Worm (Caenorhabditis elegans) whole organism, late embryonic: ENCODE results near the gene tmc-2.
A peak's percentile ranks its signal among the peaks of the same experiment; 100 is the strongest.

Experiments
- C08G9.2 ChIP-seq: sonication (generic microtip); optimal IDR thresholded peaks from 2 replicates; lab custom pipeline; 2016; ENCODE audit warnings: mild to moderate bottlenecking, missing genetic modification characterization, moderate library complexity, missing compliant biosample characterization
- F13H6.1 ChIP-seq: sonication (generic microtip); optimal IDR thresholded peaks from 2 replicates; lab custom pipeline; 2016; ENCODE audit warnings: missing genetic modification characterization, missing compliant biosample characterization
- K02D7.2 ChIP-seq: sonication (generic microtip); optimal IDR thresholded peaks from 2 replicates; lab custom pipeline; 2017; ENCODE audit warnings: mild to moderate bottlenecking, missing genetic modification characterization, missing compliant biosample characterization
- K09A11.1 ChIP-seq: sonication (generic microtip); optimal IDR thresholded peaks from 2 replicates; lab custom pipeline; 2017; ENCODE audit warnings: antibody characterized with exemption, mild to moderate bottlenecking, missing genetic modification characterization, missing compliant biosample characterization; ENCODE audit not compliant: insufficient read depth
- T23F11.4 ChIP-seq: fragments of 200-800 bp; sonication (Bioruptor generic); optimal IDR thresholded peaks from 2 replicates; lab custom pipeline; 2018; ENCODE audit warnings: mild to moderate bottlenecking, missing genetic modification characterization, missing compliant biosample characterization
- Y22D7AL.16 ChIP-seq: sonication (generic microtip); optimal IDR thresholded peaks from 2 replicates; lab custom pipeline; 2016; ENCODE audit warnings: missing genetic modification characterization, missing compliant biosample characterization
- ahr-1 ChIP-seq: sonication (generic microtip); optimal IDR thresholded peaks from 2 replicates; lab custom pipeline; 2016; ENCODE audit warnings: missing genetic modification characterization, missing compliant biosample characterization
- ceh-19 ChIP-seq: fragments of 200-800 bp; sonication (Bioruptor generic); optimal IDR thresholded peaks from 2 replicates; lab custom pipeline; 2018; ENCODE audit warnings: mild to moderate bottlenecking, missing genetic modification characterization, missing compliant biosample characterization
- ceh-2 ChIP-seq: sonication (generic microtip); optimal IDR thresholded peaks from 2 replicates; lab custom pipeline; 2016; ENCODE audit warnings: missing genotype, missing genetic modification characterization, missing compliant biosample characterization
- ceh-24 ChIP-seq: sonication (generic microtip); optimal IDR thresholded peaks from 2 replicates; lab custom pipeline; 2016; ENCODE audit warnings: mild to moderate bottlenecking, missing genetic modification characterization, missing compliant biosample characterization
- ceh-31 ChIP-seq: sonication (generic microtip); optimal IDR thresholded peaks from 2 replicates; lab custom pipeline; 2016; ENCODE audit warnings: missing genetic modification characterization, missing compliant biosample characterization
- ceh-45 ChIP-seq: fragments of 200-800 bp; sonication (Bioruptor generic); IDR thresholded peaks from 2 replicates; pipeline ENCODE4 v1.3.6; 2022; ENCODE audit warnings: missing genetic modification reagents, missing genetic modification characterization, missing compliant biosample characterization
- ceh-6 ChIP-seq: fragments of 200-800 bp; sonication (Bioruptor generic); optimal IDR thresholded peaks from 2 replicates; lab custom pipeline; 2018; ENCODE audit warnings: mild to moderate bottlenecking, missing genetic modification characterization, missing compliant biosample characterization
- che-1 ChIP-seq: sonication (generic microtip); optimal IDR thresholded peaks from 2 replicates; lab custom pipeline; 2016; ENCODE audit warnings: mild to moderate bottlenecking, missing genetic modification characterization, missing compliant biosample characterization
- dmd-4 ChIP-seq: sonication (generic microtip); optimal IDR thresholded peaks from 2 replicates; lab custom pipeline; 2016; ENCODE audit warnings: borderline replicate concordance, missing genetic modification characterization, missing compliant biosample characterization
- dve-1 ChIP-seq: sonication (generic microtip); optimal IDR thresholded peaks from 2 replicates; lab custom pipeline; 2017; ENCODE audit warnings: antibody characterized with exemption, mild to moderate bottlenecking, missing genetic modification characterization, missing compliant biosample characterization
- elt-4 ChIP-seq: sonication (generic microtip); optimal IDR thresholded peaks from 2 replicates; lab custom pipeline; 2016; ENCODE audit warnings: missing genetic modification characterization, missing compliant biosample characterization
- eyg-1 ChIP-seq: sonication (generic microtip); optimal IDR thresholded peaks from 2 replicates; lab custom pipeline; 2016; ENCODE audit warnings: missing genotype, missing genetic modification characterization, missing compliant biosample characterization
- fkh-6 ChIP-seq: sonication (generic microtip); optimal IDR thresholded peaks from 2 replicates; lab custom pipeline; 2016; ENCODE audit warnings: missing genetic modification characterization, missing compliant biosample characterization
- gmeb-2 ChIP-seq: sonication (generic microtip); optimal IDR thresholded peaks from 2 replicates; lab custom pipeline; 2016; ENCODE audit warnings: missing genetic modification characterization, inconsistent platforms, missing compliant biosample characterization
- hlh-13 ChIP-seq: fragments of 200-800 bp; sonication (Bioruptor generic); optimal IDR thresholded peaks from 2 replicates; lab custom pipeline; 2018; ENCODE audit warnings: mild to moderate bottlenecking, missing genetic modification characterization, missing compliant biosample characterization
- hlh-30 ChIP-seq: sonication (generic microtip); optimal IDR thresholded peaks from 2 replicates; lab custom pipeline; 2017; ENCODE audit warnings: antibody characterized with exemption, missing genetic modification characterization, missing compliant biosample characterization; ENCODE audit not compliant: insufficient read depth
- hlh-8 ChIP-seq: sonication (generic microtip); optimal IDR thresholded peaks from 2 replicates; lab custom pipeline; 2016; ENCODE audit warnings: missing genotype, missing genetic modification characterization, missing compliant biosample characterization
- lim-6 ChIP-seq: sonication (generic microtip); optimal IDR thresholded peaks from 2 replicates; lab custom pipeline; 2016; ENCODE audit warnings: missing genetic modification characterization, missing compliant biosample characterization
- mec-3 ChIP-seq: sonication (generic microtip); optimal IDR thresholded peaks from 2 replicates; lab custom pipeline; 2016; ENCODE audit warnings: borderline replicate concordance, missing genetic modification characterization, missing compliant biosample characterization
- nfya-1 ChIP-seq: sonication (generic microtip); optimal IDR thresholded peaks from 2 replicates; lab custom pipeline; 2017; ENCODE audit warnings: missing genetic modification characterization, mild to moderate bottlenecking, missing compliant biosample characterization, antibody characterized with exemption, moderate library complexity
- nhr-11 ChIP-seq: fragments of 150-350 bp; optimal IDR thresholded peaks from 2 replicates; lab custom pipeline; 2014; ENCODE audit warnings: missing biosample characterization, missing genetic modification characterization
- nhr-232 ChIP-seq: sonication (generic microtip); optimal IDR thresholded peaks from 2 replicates; lab custom pipeline; 2016; ENCODE audit warnings: missing genetic modification characterization, missing compliant biosample characterization
- npax-4 ChIP-seq: sonication (generic microtip); optimal IDR thresholded peaks from 2 replicates; lab custom pipeline; 2016; ENCODE audit warnings: missing genetic modification characterization, missing compliant biosample characterization
- odd-2 ChIP-seq: sonication (generic microtip); optimal IDR thresholded peaks from 2 replicates; lab custom pipeline; 2017; ENCODE audit warnings: antibody characterized with exemption, mild to moderate bottlenecking, missing genetic modification characterization, missing compliant biosample characterization
- pag-3 ChIP-seq: sonication (generic microtip); optimal IDR thresholded peaks from 2 replicates; lab custom pipeline; 2016; ENCODE audit warnings: missing compliant biosample characterization, missing genetic modification characterization, borderline replicate concordance
- pax-1 ChIP-seq: fragments of 150-350 bp; optimal IDR thresholded peaks from 2 replicates; lab custom pipeline; 2014; ENCODE audit warnings: missing biosample characterization, missing genetic modification characterization
- pha-2 ChIP-seq: sonication (generic microtip); optimal IDR thresholded peaks from 2 replicates; lab custom pipeline; 2017; ENCODE audit warnings: mild to moderate bottlenecking, missing genetic modification characterization, missing compliant biosample characterization
- pha-4 ChIP-seq: fragments of 150-350 bp; optimal IDR thresholded peaks from 2 replicates; lab custom pipeline; 2018; ENCODE audit warnings: missing biosample characterization, missing genetic modification reagents, missing genetic modification characterization
- pqm-1 ChIP-seq: sonication (generic microtip); optimal IDR thresholded peaks from 2 replicates; lab custom pipeline; 2016; ENCODE audit warnings: missing genetic modification characterization, missing compliant biosample characterization
- pros-1 ChIP-seq: fragments of 150-350 bp; optimal IDR thresholded peaks from 2 replicates; lab custom pipeline; 2014; ENCODE audit warnings: missing biosample characterization, missing genetic modification reagents, missing genetic modification characterization
- ref-2 ChIP-seq: sonication (generic microtip); optimal IDR thresholded peaks from 2 replicates; lab custom pipeline; 2016; ENCODE audit warnings: missing genetic modification characterization, missing compliant biosample characterization
- rnt-1 ChIP-seq: sonication (generic microtip); optimal IDR thresholded peaks from 2 replicates; lab custom pipeline; 2016; ENCODE audit warnings: missing genetic modification characterization, missing compliant biosample characterization
- sox-4 ChIP-seq: sonication (generic microtip); optimal IDR thresholded peaks from 2 replicates; lab custom pipeline; 2017; ENCODE audit warnings: mild to moderate bottlenecking, missing genetic modification characterization, inconsistent platforms, missing compliant biosample characterization
- tbx-2 ChIP-seq: sonication (generic microtip); optimal IDR thresholded peaks from 2 replicates; lab custom pipeline; 2016; ENCODE audit warnings: missing genetic modification characterization, missing compliant biosample characterization
- tbx-7 ChIP-seq: sonication (generic microtip); optimal IDR thresholded peaks from 2 replicates; lab custom pipeline; 2016; ENCODE audit warnings: missing genotype, missing genetic modification characterization, missing compliant biosample characterization
- ttx-3 ChIP-seq: sonication (generic microtip); optimal IDR thresholded peaks from 2 replicates; lab custom pipeline; 2016; ENCODE audit warnings: missing genetic modification reagents, missing genetic modification characterization, missing compliant biosample characterization
- unc-3 ChIP-seq, 2 experiments: fragments of 200-800 bp in 1 of 2; sonication (Bioruptor generic) in 1 of 2; sonication (generic microtip) in 1 of 2; conservative IDR thresholded peaks in 1 of 2; optimal IDR thresholded peaks in 1 of 2; 2 replicates each; pipeline versions ENCODE4 v1.3.6 to Lab custom; 2016 to 2022; ENCODE audit warnings: missing compliant biosample characterization in 2 of 2, missing genetic modification characterization in 2 of 2, missing genetic modification reagents in 1 of 2
- unc-42 ChIP-seq: sonication (generic microtip); optimal IDR thresholded peaks from 2 replicates; lab custom pipeline; 2016; ENCODE audit warnings: missing genotype, missing genetic modification characterization, missing compliant biosample characterization
- unc-55 ChIP-seq: sonication (generic microtip); optimal IDR thresholded peaks from 2 replicates; lab custom pipeline; 2017; ENCODE audit warnings: missing biosample characterization, missing genetic modification reagents, missing genetic modification characterization
- unc-86 ChIP-seq: sonication (generic microtip); optimal IDR thresholded peaks from 2 replicates; lab custom pipeline; 2016; ENCODE audit warnings: missing genetic modification characterization, missing compliant biosample characterization
- zip-5 ChIP-seq: sonication (generic microtip); optimal IDR thresholded peaks from 2 replicates; lab custom pipeline; 2016; ENCODE audit warnings: missing genetic modification characterization, missing compliant biosample characterization
- ztf-16 ChIP-seq: sonication (generic microtip); optimal IDR thresholded peaks from 2 replicates; lab custom pipeline; 2017; ENCODE audit warnings: missing genetic modification characterization, missing compliant biosample characterization

tmc-2 gene

DNA sequence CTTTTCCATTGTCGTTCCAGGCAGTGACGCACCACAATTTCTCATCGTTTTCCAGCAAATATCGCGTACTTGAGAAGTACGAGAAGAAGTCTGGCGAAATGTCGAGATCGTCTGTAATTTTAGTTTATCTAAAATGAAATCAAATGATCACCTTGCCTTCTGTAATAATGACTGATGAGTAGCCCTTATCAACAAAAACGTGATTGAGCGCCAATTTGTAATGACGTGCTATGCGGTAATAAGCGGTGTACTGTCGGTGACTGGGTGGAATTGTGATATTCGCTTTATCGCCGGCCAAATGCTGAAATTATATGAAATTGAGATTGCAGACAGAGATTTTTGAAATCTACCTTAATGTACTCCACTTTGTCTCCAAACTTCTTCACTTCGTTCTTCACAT lies 8.1 kb upstream of the tmc-2 start:
- TF ChIP-seq ceh-6 (GFP tag; lab: Kevin White, UChicago) (no peak), fkh-6 (no peak), lim-6 (tag; lab: Kevin White, UChicago) (no peak), dmd-4 (tag; lab: Kevin White, UChicago) (no peak), ahr-1 (no peak), unc-42 (tag; lab: Kevin White, UChicago) (no peak), rnt-1 (tag; lab: Kevin White, UChicago) (no peak), ztf-16 (tag; lab: Kevin White, UChicago) (no peak), elt-4 (no peak), ttx-3 (tag; lab: Kevin White, UChicago) (no peak), unc-3 (GFP tag; conservative IDR thresholded peaks at IDR 0.05; lab: Robert Waterston, UW) (no peak), unc-3 (tag; optimal IDR thresholded peaks at IDR 0.05; lab: Kevin White, UChicago) (no peak), pqm-1 (tag; lab: Kevin White, UChicago) (no peak), pag-3 (tag; lab: Kevin White, UChicago) (no peak), npax-4 (tag; lab: Kevin White, UChicago) (no peak)

DNA sequence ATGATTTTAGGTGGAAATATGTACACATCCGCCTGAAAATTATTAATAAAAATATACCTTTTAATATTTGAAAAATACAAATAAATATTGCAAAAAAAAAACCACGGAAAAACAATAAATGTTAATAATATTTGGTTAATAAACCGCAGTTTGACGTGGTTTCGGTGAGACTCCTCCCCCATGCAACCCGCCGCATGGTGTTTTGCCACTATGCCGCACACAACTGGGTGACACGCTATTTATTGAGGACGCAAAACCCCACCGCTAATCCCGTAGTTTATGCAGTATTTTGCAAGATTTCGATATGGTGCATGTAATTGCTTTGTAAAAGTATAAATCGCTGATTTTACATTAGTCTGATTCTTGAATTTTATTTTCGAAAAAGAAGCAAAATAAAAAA lies 6.9 kb upstream of the tmc-2 start, which contains the start of gene gly-13:
Gene gly-13 (minus strand): TSS at position 32 of the 400 bp plus-strand sequence.
- peak; percentile 43 for TF ChIP-seq ztf-16 (tag; lab: Kevin White, UChicago)
- peak; percentile 52 for TF ChIP-seq nhr-232 (tag; lab: Kevin White, UChicago)
- peak; percentile 76 for TF ChIP-seq tbx-2 (tag; lab: Kevin White, UChicago)
- TF ChIP-seq unc-86 (tag; lab: Kevin White, UChicago), result peak; percentile 60
- peak; percentile 57 for TF ChIP-seq hlh-8 (tag; lab: Kevin White, UChicago)
- TF ChIP-seq T23F11.4 (GFP tag; lab: Kevin White, UChicago), result peak; percentile 22
- no peak for TF ChIP-seq eyg-1 (tag; lab: Kevin White, UChicago)
- TF ChIP-seq hlh-13 (GFP tag; lab: Kevin White, UChicago), result peak; percentile 48
- no peak for TF ChIP-seq tbx-7 (tag; lab: Kevin White, UChicago)
- TF ChIP-seq ceh-31 (tag; lab: Kevin White, UChicago), result peak; percentile 57
- TF ChIP-seq K09A11.1 (tag; lab: Kevin White, UChicago), result peak; percentile 88
- TF ChIP-seq pax-1 (tag; lab: Kevin White, UChicago), result no peak
- no peak for TF ChIP-seq C08G9.2
- TF ChIP-seq unc-42 (tag; lab: Kevin White, UChicago), result peak; percentile 23
- TF ChIP-seq zip-5 (tag; lab: Kevin White, UChicago), result peak; percentile 61
- peak; percentile 9 for TF ChIP-seq ahr-1
- TF ChIP-seq ceh-45 (GFP tag; lab: Robert Waterston, UW), result no peak
- TF ChIP-seq ceh-2, result peak; percentile 38
- TF ChIP-seq pag-3 (tag; lab: Kevin White, UChicago), result no peak
- TF ChIP-seq dmd-4 (tag; lab: Kevin White, UChicago), result peak; percentile 26
- peak; percentile 68 for TF ChIP-seq nfya-1
- no peak for TF ChIP-seq lim-6 (tag; lab: Kevin White, UChicago)
- TF ChIP-seq ref-2 (tag; lab: Kevin White, UChicago), result peak; percentile 44
- TF ChIP-seq fkh-6, result peak; percentile 29
- TF ChIP-seq che-1, result peak; percentile 63
- TF ChIP-seq unc-55 (GFP tag; lab: Kevin White, UChicago), result no peak
- TF ChIP-seq Y22D7AL.16 (tag; lab: Kevin White, UChicago), result peak; percentile 30
- TF ChIP-seq sox-4 (tag; lab: Kevin White, UChicago), result peak; percentile 70
- peak; percentile 37 for TF ChIP-seq F13H6.1 (tag; lab: Kevin White, UChicago)
- peak; percentile 55 for TF ChIP-seq pha-2 (tag; lab: Kevin White, UChicago)
- TF ChIP-seq hlh-30, result no peak
- TF ChIP-seq ceh-24, result peak; percentile 19
- TF ChIP-seq odd-2 (tag; lab: Kevin White, UChicago), result peak; percentile 58
- no peak for TF ChIP-seq pros-1
- peak; percentile 80 for TF ChIP-seq ceh-19 (GFP tag; lab: Kevin White, UChicago)
- peak; percentile 2 for TF ChIP-seq dve-1 (tag; lab: Kevin White, UChicago)
- no peak for TF ChIP-seq nhr-11 (tag; lab: Kevin White, UChicago)
- no peak for TF ChIP-seq pha-4 (tag; lab: Kevin White, UChicago)
- TF ChIP-seq elt-4, result no peak
- peak; percentile 44 for TF ChIP-seq gmeb-2
- no peak for TF ChIP-seq K02D7.2 (tag; lab: Kevin White, UChicago)
- TF ChIP-seq ttx-3 (tag; lab: Kevin White, UChicago), result peak; percentile 71
- no peak for TF ChIP-seq unc-3 (GFP tag; conservative IDR thresholded peaks at IDR 0.05; lab: Robert Waterston, UW)
- TF ChIP-seq unc-3 (tag; optimal IDR thresholded peaks at IDR 0.05; lab: Kevin White, UChicago), result peak; percentile 42
- no peak for TF ChIP-seq mec-3 (tag; lab: Kevin White, UChicago)
